Fruit fly (Drosophila melanogaster) whole organism, embryonic: Measurements from ENCODE around the gene CG33282.

Experiments used
- Abd-B ChIP-seq: fragments of 200-800 bp; sonication (Bioruptor generic); optimal IDR thresholded peaks from 2 replicates; lab custom pipeline; 2018; ENCODE audit warnings: missing biosample characterization, mild to moderate bottlenecking, missing genetic modification characterization, moderate library complexity
- Antp ChIP-seq: fragments of 200-800 bp; sonication (Bioruptor generic); optimal IDR thresholded peaks from 3 replicates; lab custom pipeline; 2016; ENCODE audit warnings: missing biosample characterization, missing genetic modification characterization
- Asciz ChIP-seq: fragments of 200-800 bp; sonication (Bioruptor generic); optimal IDR thresholded peaks from 2 replicates; lab custom pipeline; 2017; ENCODE audit warnings: missing biosample characterization, mild to moderate bottlenecking, missing genetic modification characterization, missing genetic modification reagents
- B-H1 ChIP-seq: fragments of 200-800 bp; sonication (Bioruptor generic); IDR thresholded peaks from 3 replicates; pipeline ENCODE4 v1.3.6; 2022; ENCODE audit warnings: missing biosample characterization, missing genetic modification characterization
- Bdp1 ChIP-seq: fragments of 200-800 bp; sonication (Bioruptor generic); optimal IDR thresholded peaks from 3 replicates; lab custom pipeline; 2016; ENCODE audit warnings: missing biosample characterization, missing genetic modification characterization
- Blimp-1 ChIP-seq: fragments of 200-800 bp; sonication (Bioruptor generic); optimal IDR thresholded peaks from 3 replicates; lab custom pipeline; 2018; ENCODE audit warnings: missing biosample characterization, missing genetic modification characterization, mild to moderate bottlenecking, moderate library complexity, missing genetic modification reagents
- CG10543 ChIP-seq: fragments of 200-800 bp; sonication (Bioruptor generic); optimal IDR thresholded peaks from 3 replicates; lab custom pipeline; 2017; ENCODE audit warnings: missing biosample characterization, mild to moderate bottlenecking, missing genetic modification characterization, moderate library complexity
- CG11504 ChIP-seq: fragments of 200-800 bp; sonication (Bioruptor generic); optimal IDR thresholded peaks from 3 replicates; lab custom pipeline; 2019; ENCODE audit warnings: missing biosample characterization, mild to moderate bottlenecking, missing genetic modification characterization, moderate library complexity
- CG12391 ChIP-seq: fragments of 200-800 bp; sonication (Bioruptor generic); optimal IDR thresholded peaks from 3 replicates; lab custom pipeline; 2018; ENCODE audit warnings: missing biosample characterization, mild to moderate bottlenecking, missing genetic modification characterization, moderate library complexity
- CG13424 ChIP-seq: fragments of 200-800 bp; sonication (Bioruptor generic); optimal IDR thresholded peaks from 2 replicates; lab custom pipeline; 2019; ENCODE audit warnings: missing biosample characterization, mild to moderate bottlenecking, missing genetic modification characterization, moderate library complexity
- CG13624 ChIP-seq: fragments of 200-800 bp; sonication (Bioruptor generic); optimal IDR thresholded peaks from 2 replicates; lab custom pipeline; 2016; ENCODE audit warnings: missing biosample characterization, missing genetic modification characterization
- CG14860 ChIP-seq: fragments of 200-800 bp; sonication (Bioruptor generic); IDR thresholded peaks from 3 replicates; pipeline ENCODE4 v1.3.6; 2022; ENCODE audit warnings: missing biosample characterization, missing genetic modification characterization; ENCODE audit not compliant: partially characterized antibody
- CG16779 ChIP-seq: fragments of 200-800 bp; sonication (Bioruptor generic); IDR thresholded peaks from 2 replicates; pipeline ENCODE4 v1.3.6; 2022; ENCODE audit warnings: missing biosample characterization, missing genetic modification characterization
- CG1792 ChIP-seq: fragments of 200-800 bp; sonication (Bioruptor generic); optimal IDR thresholded peaks from 2 replicates; lab custom pipeline; 2016; ENCODE audit warnings: missing biosample characterization, missing genetic modification characterization
- CG4328 ChIP-seq: fragments of 200-800 bp; sonication (Bioruptor generic); optimal IDR thresholded peaks from 3 replicates; lab custom pipeline; 2017; ENCODE audit warnings: missing biosample characterization, missing genetic modification reagents, missing genetic modification characterization
- CG4404 ChIP-seq: fragments of 200-800 bp; sonication (Bioruptor generic); IDR thresholded peaks from 2 replicates; pipeline ENCODE4 v1.3.6; 2022; ENCODE audit warnings: missing biosample characterization, missing genetic modification characterization
- CG4617 ChIP-seq: fragments of 200-800 bp; sonication (Bioruptor generic); optimal IDR thresholded peaks from 3 replicates; lab custom pipeline; 2016; ENCODE audit warnings: missing biosample characterization, missing genetic modification characterization, borderline replicate concordance
- CG5953 ChIP-seq: fragments of 200-800 bp; sonication (Bioruptor generic); IDR thresholded peaks from 2 replicates; pipeline ENCODE4 v1.3.6; 2022; ENCODE audit warnings: missing biosample characterization, missing genetic modification characterization
- CG7271 ChIP-seq: fragments of 200-800 bp; sonication (Bioruptor generic); optimal IDR thresholded peaks from 2 replicates; lab custom pipeline; 2018; ENCODE audit warnings: missing biosample characterization, mild to moderate bottlenecking, missing genetic modification characterization, moderate library complexity
- CG9797 ChIP-seq: fragments of 200-800 bp; sonication (Bioruptor generic); optimal IDR thresholded peaks from 3 replicates; lab custom pipeline; 2018; ENCODE audit warnings: missing biosample characterization, mild to moderate bottlenecking, missing genetic modification characterization
- D ChIP-seq, 2 experiments: fragments of 200-800 bp in 1 of 2; fragments of >200 bp in 1 of 2; sonication (Bioruptor generic) in 1 of 2; optimal IDR thresholded peaks; 2 replicates in 1 of 2; 3 replicates in 1 of 2; lab custom pipeline; 2017; ENCODE audit warnings: mild to moderate bottlenecking in 1 of 2, missing biosample characterization in 1 of 2, missing genetic modification characterization in 1 of 2, missing genetic modification reagents in 1 of 2
- Doc2 ChIP-seq: fragments of 200-800 bp; sonication (Bioruptor generic); IDR thresholded peaks from 2 replicates; pipeline ENCODE4 v1.3.6; 2022; ENCODE audit warnings: missing biosample characterization, missing genetic modification characterization
- Doc3 ChIP-seq: fragments of 200-800 bp; sonication (Bioruptor generic); IDR thresholded peaks from 3 replicates; pipeline ENCODE4 v1.3.6; 2022; ENCODE audit warnings: missing biosample characterization, missing genetic modification characterization; ENCODE audit not compliant: partially characterized antibody
- Drgx ChIP-seq: fragments of 200-800 bp; sonication (Bioruptor generic); IDR thresholded peaks from 2 replicates; pipeline ENCODE4 v1.3.6; 2022; ENCODE audit warnings: missing biosample characterization, missing genetic modification characterization
- E2f2 ChIP-seq: fragments of 200-800 bp; sonication (Bioruptor generic); IDR thresholded peaks from 2 replicates; pipeline ENCODE4 v1.3.6; 2022; ENCODE audit warnings: missing biosample characterization, missing genetic modification characterization
- Fer1 ChIP-seq: fragments of 200-800 bp; sonication (Bioruptor generic); optimal IDR thresholded peaks from 2 replicates; lab custom pipeline; 2017; ENCODE audit warnings: missing biosample characterization, mild to moderate bottlenecking, missing genetic modification characterization
- Hand ChIP-seq: fragments of 200-800 bp; sonication (Bioruptor generic); optimal IDR thresholded peaks from 2 replicates; lab custom pipeline; 2017; ENCODE audit warnings: mild to moderate bottlenecking, missing biosample characterization, missing genetic modification reagents, missing genetic modification characterization
- Hr3 ChIP-seq: fragments of 200-800 bp; sonication (Bioruptor generic); optimal IDR thresholded peaks from 3 replicates; lab custom pipeline; 2016; ENCODE audit warnings: missing biosample characterization, missing genetic modification characterization
- NC2α ChIP-seq: fragments of 200-800 bp; sonication (Bioruptor generic); optimal IDR thresholded peaks from 2 replicates; lab custom pipeline; 2016; ENCODE audit warnings: missing biosample characterization, missing genetic modification characterization
- NK7.1 ChIP-seq: fragments of 200-800 bp; sonication (Bioruptor generic); optimal IDR thresholded peaks from 3 replicates; lab custom pipeline; 2016; ENCODE audit warnings: missing biosample characterization, missing genetic modification characterization
- Sry-δ ChIP-seq: fragments of 200-800 bp; sonication (Bioruptor generic); optimal IDR thresholded peaks from 2 replicates; lab custom pipeline; 2016; ENCODE audit warnings: missing biosample characterization, missing genetic modification characterization
- Xrp1 ChIP-seq: fragments of 200-800 bp; sonication (Bioruptor generic); IDR thresholded peaks from 2 replicates; pipeline ENCODE4 v1.3.6; 2022; ENCODE audit warnings: missing biosample characterization, missing genetic modification characterization
- ab ChIP-seq: fragments of 200-800 bp; sonication (Bioruptor generic); optimal IDR thresholded peaks from 2 replicates; lab custom pipeline; 2016; ENCODE audit warnings: missing biosample characterization, missing genetic modification characterization
- al ChIP-seq: fragments of 200-800 bp; sonication (Bioruptor generic); IDR thresholded peaks from 2 replicates; pipeline ENCODE4 v1.3.6; 2022; ENCODE audit warnings: missing biosample characterization, missing genetic modification characterization
- cg ChIP-seq: fragments of 200-800 bp; sonication (Bioruptor generic); optimal IDR thresholded peaks from 3 replicates; lab custom pipeline; 2019; ENCODE audit warnings: missing biosample characterization, mild to moderate bottlenecking, missing genetic modification characterization, moderate library complexity
- chif ChIP-seq, 2 experiments: fragments of 200-800 bp; sonication (Bioruptor generic); optimal IDR thresholded peaks; 3 replicates each; lab custom pipeline; 2016; ENCODE audit warnings: missing biosample characterization in 2 of 2, missing genetic modification characterization in 2 of 2
- crol ChIP-seq: fragments of 200-800 bp; sonication (Bioruptor generic); IDR thresholded peaks from 2 replicates; pipeline ENCODE4 v1.3.6; 2022; ENCODE audit warnings: missing biosample characterization, missing genetic modification characterization
- ems ChIP-seq: fragments of 200-800 bp; sonication (Bioruptor generic); optimal IDR thresholded peaks from 3 replicates; lab custom pipeline; 2016; ENCODE audit warnings: missing biosample characterization, missing genetic modification characterization
- hbn ChIP-seq: fragments of 200-800 bp; sonication (Bioruptor generic); IDR thresholded peaks from 2 replicates; pipeline ENCODE4 v1.3.6; 2022; ENCODE audit warnings: missing biosample characterization, missing genetic modification characterization; ENCODE audit not compliant: partially characterized antibody
- jumu ChIP-seq: fragments of 200-800 bp; sonication (Bioruptor generic); optimal IDR thresholded peaks from 3 replicates; lab custom pipeline; 2016; ENCODE audit warnings: missing biosample characterization, missing genetic modification characterization
- lab ChIP-seq: fragments of 200-800 bp; sonication (Bioruptor generic); optimal IDR thresholded peaks from 3 replicates; lab custom pipeline; 2017; ENCODE audit warnings: missing biosample characterization, missing genetic modification characterization, mild to moderate bottlenecking, moderate library complexity, missing genetic modification reagents
- pfk ChIP-seq: fragments of 200-800 bp; sonication (Bioruptor generic); optimal IDR thresholded peaks from 2 replicates; lab custom pipeline; 2018; ENCODE audit warnings: missing biosample characterization, mild to moderate bottlenecking, missing genetic modification characterization, moderate library complexity
- sd ChIP-seq: fragments of 200-800 bp; sonication (Bioruptor generic); optimal IDR thresholded peaks from 3 replicates; lab custom pipeline; 2018; ENCODE audit warnings: missing biosample characterization, mild to moderate bottlenecking, missing genetic modification characterization, moderate library complexity
- sens ChIP-seq: fragments of 200-800 bp; sonication (Bioruptor generic); peaks from one replicate; lab custom pipeline; 2016; ENCODE audit warnings: missing biosample characterization, missing genetic modification characterization
- seq ChIP-seq: fragments of 200-800 bp; sonication (Bioruptor generic); IDR thresholded peaks from 2 replicates; pipeline ENCODE4 v1.3.6; 2022; ENCODE audit warnings: missing biosample characterization, missing genetic modification characterization
- sim ChIP-seq: fragments of 200-800 bp; sonication (Bioruptor generic); IDR thresholded peaks from 2 replicates; pipeline ENCODE4 v1.3.6; 2022; ENCODE audit warnings: missing biosample characterization, missing genetic modification characterization
- sqz ChIP-seq: fragments of 200-800 bp; sonication (Bioruptor generic); optimal IDR thresholded peaks from 3 replicates; lab custom pipeline; 2018; ENCODE audit warnings: missing biosample characterization, mild to moderate bottlenecking, missing genetic modification characterization
- tll ChIP-seq, 2 experiments: fragments of 200-800 bp in 1 of 2; fragments of >200 bp in 1 of 2; sonication (Bioruptor generic) in 1 of 2; optimal IDR thresholded peaks; 2 replicates each; lab custom pipeline; 2017 to 2019; ENCODE audit warnings: missing biosample characterization in 2 of 2, missing genetic modification characterization in 2 of 2, mild to moderate bottlenecking in 1 of 2, moderate library complexity in 1 of 2
- wdn ChIP-seq: fragments of 200-800 bp; sonication (Bioruptor generic); IDR thresholded peaks from 2 replicates; pipeline ENCODE4 v1.3.6; 2022; ENCODE audit warnings: missing biosample characterization, missing genetic modification characterization

The CG33282 gene

DNA sequence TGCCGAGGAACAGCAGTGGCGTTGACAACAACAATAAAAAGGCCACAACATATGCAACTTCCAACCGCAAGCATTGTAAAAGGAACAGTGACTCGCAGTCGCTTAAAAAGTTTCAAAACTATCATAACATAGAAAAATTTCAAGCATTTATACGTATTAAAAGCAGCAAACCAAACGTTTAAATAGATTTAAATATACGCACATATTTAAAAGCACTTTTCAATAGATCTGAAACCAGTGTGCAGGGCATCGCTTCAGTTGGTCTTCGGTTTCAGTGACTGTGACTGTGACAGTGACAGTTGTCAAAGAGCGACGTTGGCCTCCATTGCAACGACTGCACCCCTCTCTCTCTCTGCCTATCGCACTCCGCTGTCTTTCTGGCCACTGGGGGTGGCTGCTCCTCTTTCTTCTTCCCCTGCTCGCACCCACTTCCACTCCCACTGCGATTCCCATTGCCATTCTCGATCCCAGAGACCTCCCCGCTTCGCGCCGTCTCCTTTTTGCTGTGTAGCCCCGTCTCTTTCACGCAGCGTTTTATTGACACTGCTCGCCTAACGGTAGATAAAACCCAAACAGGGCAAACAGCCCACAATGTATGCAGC, 20.5 kb downstream of the CG33282 start (continued):
- TF ChIP-seq NC2α (GFP tag; lab: Kevin White, UChicago), result no peak
- peak; percentile 38 for TF ChIP-seq CG13624 (GFP tag; lab: Kevin White, UChicago)
- TF ChIP-seq ems, result peak; percentile 71
- peak; percentile 92 for TF ChIP-seq Asciz (GFP tag; lab: Kevin White, UChicago)
- TF ChIP-seq Doc2 (GFP tag; lab: Robert Waterston, UW), result no peak
- TF ChIP-seq CG11504, result peak; percentile 83
- no peak for TF ChIP-seq D (optimal IDR thresholded peaks at IDR 0.05; lab: Kevin White, UChicago)
- peak; percentile 88 for TF ChIP-seq D (GFP tag; optimal IDR thresholded peaks at IDR 0.05; lab: Kevin White, UChicago)
- peak; percentile 83 for TF ChIP-seq CG5953 (GFP tag; lab: Robert Waterston, UW)
- TF ChIP-seq NK7.1 (GFP tag; lab: Kevin White, UChicago), result no peak
- TF ChIP-seq CG1792, result peak; percentile 44
- peak; percentile 62 for TF ChIP-seq Antp
- no peak for TF ChIP-seq CG10543
- TF ChIP-seq sim (GFP tag; lab: Robert Waterston, UW), result peak; percentile 67
- TF ChIP-seq Doc3 (GFP tag; lab: Robert Waterston, UW), result no peak
- peak; percentile 60 for TF ChIP-seq Bdp1 (GFP tag; lab: Kevin White, UChicago)
- TF ChIP-seq CG14860 (GFP tag; lab: Robert Waterston, UW), result peak; percentile 60; the same call in 2 of the 3 replicates
- TF ChIP-seq lab (GFP tag; lab: Kevin White, UChicago), result peak; percentile 77
- TF ChIP-seq cg (GFP tag; lab: Kevin White, UChicago), result no peak
- peak; percentile 68 for TF ChIP-seq CG13424
- peak; percentile 53 for TF ChIP-seq jumu (GFP tag; lab: Kevin White, UChicago)
- peak; percentile 84 for TF ChIP-seq CG12391 (tag; lab: Kevin White, UChicago)
- TF ChIP-seq wdn (GFP tag; lab: Robert Waterston, UW), result peak; percentile 47; the same call in 1 of the 2 replicates
- peak; percentile 90 for TF ChIP-seq B-H1 (GFP tag; lab: Robert Waterston, UW)
- TF ChIP-seq CG9797 (GFP tag; lab: Kevin White, UChicago), result no peak
- TF ChIP-seq pfk (GFP tag; lab: Kevin White, UChicago), result no peak
- peak; percentile 91 for TF ChIP-seq Blimp-1 (GFP tag; lab: Kevin White, UChicago)
- TF ChIP-seq sd, result peak; percentile 6
- peak; percentile 68; the same call in 1 of the 2 replicates for TF ChIP-seq E2f2 (GFP tag; lab: Robert Waterston, UW)
- TF ChIP-seq crol (GFP tag; lab: Robert Waterston, UW), result peak; percentile 87
- TF ChIP-seq CG4617 (GFP tag; lab: Kevin White, UChicago), result no peak
- no peak; the same call in 1 of the 2 replicates for TF ChIP-seq CG16779 (GFP tag; lab: Robert Waterston, UW)
- peak; percentile 64 for TF ChIP-seq Hr3
- TF ChIP-seq al (GFP tag; lab: Robert Waterston, UW), result 0 out of 2 replicates have a peak, but pooled peaks have one; percentile 40
- TF ChIP-seq ab (GFP tag; lab: Kevin White, UChicago), result no peak
- TF ChIP-seq CG7271 (tag; lab: Kevin White, UChicago), result peak; percentile 2
- TF ChIP-seq tll (GFP tag; optimal IDR thresholded peaks at IDR 0.05; lab: Kevin White, UChicago), result no peak
- TF ChIP-seq seq (GFP tag; lab: Robert Waterston, UW), result peak; percentile 47
- peak; percentile 71 to 75 for TF ChIP-seq chif (GFP tag; optimal IDR thresholded peaks at IDR 0.05; lab: Kevin White, UChicago)
- peak; percentile 94 for TF ChIP-seq Xrp1 (GFP tag; lab: Robert Waterston, UW)
- TF ChIP-seq sens (GFP tag; lab: Kevin White, UChicago), result peak; percentile 97
- TF ChIP-seq CG4404, result peak; percentile 61
- no peak for TF ChIP-seq Fer1 (GFP tag; lab: Kevin White, UChicago)
- TF ChIP-seq sqz (GFP tag; lab: Kevin White, UChicago), result peak; percentile 44
- no peak for TF ChIP-seq hbn
- TF ChIP-seq Hand, result no peak
- TF ChIP-seq Abd-B (GFP tag; lab: Kevin White, UChicago), result peak; percentile 68
- TF ChIP-seq Drgx (GFP tag; lab: Robert Waterston, UW), result peak; percentile 98
- no peak for TF ChIP-seq CG4328 (GFP tag; lab: Kevin White, UChicago)
- TF ChIP-seq Sry-δ (GFP tag; lab: Kevin White, UChicago), result no peak
